Worm (Caenorhabditis elegans) whole organism, dauer: ENCODE measurements around the gene srh-297.
"Not testable (repeated sequence)": the region's sequence is repeated elsewhere in the genome, so short reads cannot be mapped to it uniquely, and the experiment has no call there.

ENCODE experiments used
- unc-62 ChIP-seq: sonication (generic microtip); optimal IDR thresholded peaks from 2 replicates; lab custom pipeline; 2017; ENCODE audit warnings: missing biosample characterization, missing genetic modification reagents, missing genetic modification characterization

The srh-297 gene

ce11 chrII:3244758-3245157 lies 14.4 kb upstream of the srh-297 start:
- TF ChIP-seq unc-62 (GFP tag; lab: Kevin White, UChicago) = no peak

DNA sequence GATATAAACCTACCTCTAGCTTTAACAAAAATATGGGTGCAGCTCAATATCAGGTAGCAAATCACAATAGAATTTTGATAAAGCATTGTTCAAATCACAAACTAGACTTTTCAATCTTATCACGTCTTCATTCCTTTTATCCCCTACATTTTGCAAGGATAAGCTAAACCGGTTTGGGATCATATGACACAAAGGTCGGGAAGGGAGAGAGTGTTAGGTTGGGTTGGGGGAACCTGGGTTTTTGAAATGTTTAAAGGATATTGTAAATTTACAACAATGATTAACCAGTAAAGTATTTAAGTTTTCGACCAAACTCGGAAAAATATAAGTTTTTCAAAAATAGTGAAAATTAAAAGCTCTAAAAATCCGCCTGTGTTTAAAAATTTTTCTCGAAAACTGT lies 13.7 kb upstream of the srh-297 start, which contains the start of gene C17F4.12:
TSS of gene C17F4.12 (minus strand) at position 101 of the 400 bp plus-strand sequence.
- no peak for TF ChIP-seq unc-62 (GFP tag; lab: Kevin White, UChicago)

- no peak for TF ChIP-seq unc-62 (GFP tag; lab: Kevin White, UChicago)
Observed at ce11 chrII:3241842-3242241, 11.5 kb upstream of the srh-297 start.

ce11 chrII:3240207-3240606 lies 9.9 kb upstream of the srh-297 start, which contains the start of gene C17F4.3:
TSS of gene C17F4.3 (plus strand) at chrII:3240507.
- no peak for TF ChIP-seq unc-62 (GFP tag; lab: Kevin White, UChicago)

DNA sequence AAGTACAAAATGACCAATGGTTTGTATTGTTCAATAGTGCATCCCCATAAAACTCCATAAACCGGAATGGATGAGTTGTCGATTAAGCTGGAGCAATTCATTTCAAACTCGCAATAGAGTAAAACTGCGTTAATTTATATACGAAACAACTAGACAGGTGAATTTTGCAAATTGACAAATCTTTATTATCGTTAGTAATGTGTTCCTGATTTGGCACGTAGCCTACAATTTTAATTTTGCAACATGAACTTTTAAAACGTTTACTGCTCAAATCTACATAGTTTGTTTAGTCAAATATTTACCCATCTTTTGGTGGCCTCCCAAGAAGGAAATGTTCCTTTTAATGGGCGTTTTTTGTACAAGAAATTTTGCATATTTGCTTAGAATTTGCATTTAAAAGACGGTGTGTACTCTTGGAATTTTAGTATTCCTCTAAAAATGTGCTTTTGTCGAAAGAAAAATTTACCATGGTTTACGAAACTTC lies 6.8 kb upstream of the srh-297 start, which contains the start of the genes srz-67 and C17F4.11:
TSS of gene srz-67 (minus strand) at position 101 of the 484 bp plus-strand sequence.
TSS of gene C17F4.11 (plus strand) at position 434 of the 484 bp plus-strand sequence.
- TF ChIP-seq unc-62 (GFP tag; lab: Kevin White, UChicago) = no peak

- TF ChIP-seq unc-62 (GFP tag; lab: Kevin White, UChicago) = no peak
Observed at ce11 chrII:3234725-3235124, 4.4 kb upstream of the srh-297 start, which contains the start of gene C17F4.8. TSS of gene C17F4.8 (minus strand) at chrII:3234825.

ce11 chrII:3225780-3226179 lies 4.5 kb downstream of the srh-297 start, which contains the start of gene ZC239.17:
TSS of gene ZC239.17 (minus strand) at chrII:3225880.
- no peak for TF ChIP-seq unc-62 (GFP tag; lab: Kevin White, UChicago)

ce11 chrII:3225200-3225599 lies 5.1 kb downstream of the srh-297 start, which contains the start of gene ZC239.16:
TSS of gene ZC239.16 (minus strand) at chrII:3225319.
- no peak for TF ChIP-seq unc-62 (GFP tag; lab: Kevin White, UChicago)

DNA sequence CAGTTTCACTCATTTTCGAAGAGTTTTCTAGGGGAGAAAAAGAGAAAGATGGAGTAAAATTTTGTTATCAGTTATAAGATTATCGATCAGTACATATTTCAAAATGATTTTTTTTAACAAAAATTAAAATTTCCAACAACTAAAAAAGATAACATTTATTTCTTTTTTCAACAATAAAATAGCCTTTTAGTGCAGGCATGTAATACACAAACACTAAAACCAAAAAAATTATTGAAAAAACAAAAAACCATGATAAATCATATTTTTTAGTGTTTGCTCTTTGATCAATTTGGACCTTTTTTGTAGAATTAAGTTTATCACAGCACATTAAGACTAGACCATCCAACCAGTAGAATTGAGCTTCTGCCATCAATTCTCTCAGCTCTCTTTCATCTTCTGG lies 5.7 kb downstream of the srh-297 start, which contains the start of gene ZC239.15:
TSS of gene ZC239.15 (minus strand) at position 101 of the 400 bp plus-strand sequence.
- no peak for TF ChIP-seq unc-62 (GFP tag; lab: Kevin White, UChicago)

ce11 chrII:3222686-3223085 lies 7.6 kb downstream of the srh-297 start, which contains the start of gene ZC239.13:
TSS of gene ZC239.13 (minus strand) at chrII:3222839.
- TF ChIP-seq unc-62 (GFP tag; lab: Kevin White, UChicago) = no peak

DNA sequence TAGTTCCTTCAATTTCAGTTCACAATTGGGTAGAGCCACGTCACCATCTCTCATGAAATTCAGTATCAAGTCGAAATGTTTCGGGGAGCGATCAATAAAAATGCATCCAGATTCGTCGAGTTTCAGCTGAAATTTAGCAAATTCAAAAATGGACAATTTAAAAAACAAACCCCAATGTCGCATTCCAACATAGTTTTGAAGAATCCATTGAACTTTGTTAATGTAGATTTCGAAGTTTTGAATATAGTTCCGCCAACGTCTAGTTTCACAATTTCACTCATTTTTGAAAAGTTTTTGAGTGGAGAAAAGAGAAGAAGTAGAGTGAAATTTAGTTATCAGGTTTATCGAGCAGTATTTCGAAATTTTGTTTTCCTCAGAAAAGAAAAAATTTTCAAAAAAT lies 8.6 kb downstream of the srh-297 start, which contains the start of gene ZC239.14:
TSS of gene ZC239.14 (minus strand) at position 305 of the 400 bp plus-strand sequence.
- TF ChIP-seq unc-62 (GFP tag; lab: Kevin White, UChicago) = no peak

- no peak for TF ChIP-seq unc-62 (GFP tag; lab: Kevin White, UChicago)
Observed at ce11 chrII:3220723-3221122, 9.6 kb downstream of the srh-297 start, which contains the start of gene ZC239.22. TSS of gene ZC239.22 (minus strand) at chrII:3220823.

DNA sequence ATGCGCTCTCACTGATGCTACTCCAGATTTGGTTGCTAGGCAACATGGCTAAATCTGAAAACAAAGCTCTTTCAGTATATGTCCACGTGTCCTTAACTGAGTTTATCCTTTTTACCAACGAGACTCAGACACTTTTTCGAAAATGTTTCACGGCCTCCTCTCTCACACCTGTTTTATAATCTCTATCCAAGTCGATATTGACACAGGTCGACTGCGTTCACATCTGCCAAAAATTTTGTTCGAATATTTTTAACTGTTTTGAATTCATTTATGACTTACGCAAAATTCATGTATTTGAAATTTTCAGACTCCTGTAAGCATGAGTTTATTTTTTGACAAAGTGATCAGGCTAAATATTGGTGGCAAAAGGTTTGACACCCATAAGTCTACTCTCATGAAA lies 14.6 kb downstream of the srh-297 start, which contains the start of gene ZC239.3:
TSS of gene ZC239.3 (plus strand) at position 301 of the 400 bp plus-strand sequence.
- not testable (repeated sequence) for TF ChIP-seq unc-62 (GFP tag; lab: Kevin White, UChicago)

ce11 chrII:3213898-3214297 lies 16.4 kb downstream of the srh-297 start, which contains the start of gene ZC239.4:
TSS of gene ZC239.4 (plus strand) at chrII:3214198.
- TF ChIP-seq unc-62 (GFP tag; lab: Kevin White, UChicago) = no peak

DNA sequence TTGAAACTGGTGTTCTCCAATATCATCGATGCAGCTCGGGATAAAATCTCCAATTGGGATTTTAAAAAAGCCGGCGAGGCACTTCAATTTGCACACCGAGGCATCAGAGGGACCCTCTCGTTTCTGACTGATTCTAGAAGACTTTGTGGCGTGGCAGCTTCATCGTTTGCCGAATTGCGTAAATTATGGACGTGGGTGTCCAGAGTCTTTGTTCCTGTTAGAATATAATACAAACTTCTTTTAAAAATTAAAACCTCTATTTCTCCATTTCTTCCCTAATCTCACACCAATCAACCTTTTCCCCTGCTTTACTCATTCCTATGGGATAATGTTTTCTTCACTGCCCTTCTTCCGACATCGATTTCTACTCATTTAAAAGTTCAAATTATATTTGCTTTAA lies 20.0 kb downstream of the srh-297 start, which contains the start of gene ZC239.5:
TSS of gene ZC239.5 (plus strand) at position 301 of the 400 bp plus-strand sequence.
- no peak for TF ChIP-seq unc-62 (GFP tag; lab: Kevin White, UChicago)

DNA sequence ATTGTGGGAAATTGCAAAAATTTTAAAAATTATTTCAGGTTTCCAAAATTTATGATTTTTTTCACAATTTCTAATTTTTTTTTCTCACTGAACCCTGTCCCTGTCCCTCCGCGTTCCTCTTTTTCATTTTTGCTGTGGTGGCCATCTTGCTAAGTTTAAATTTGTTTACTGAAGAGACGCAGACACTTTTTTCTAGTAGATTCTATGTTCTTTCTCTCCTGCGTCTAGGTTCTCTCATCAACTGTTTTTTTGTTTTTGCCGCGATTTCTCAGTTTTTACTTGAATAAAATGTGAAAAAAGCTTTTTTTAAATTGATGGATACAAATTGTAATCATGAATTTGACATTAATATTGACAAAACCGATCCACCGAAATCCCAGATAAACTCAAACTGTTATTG lies 21.1 kb downstream of the srh-297 start, which contains the start of gene ZC239.6:
TSS of gene ZC239.6 (plus strand) at position 381 of the 400 bp plus-strand sequence.
- TF ChIP-seq unc-62 (GFP tag; lab: Kevin White, UChicago) = no peak
